Worm (Caenorhabditis elegans) whole organism, midembryonic: ENCODE data around the gene daf-36.

ENCODE experiments used
- T22C8.4 ChIP-seq: fragments of 200-800 bp; sonication (Bioruptor generic); IDR thresholded peaks from 2 replicates; pipeline ENCODE4 v1.3.6; 2022; ENCODE audit warnings: missing genetic modification characterization, missing compliant biosample characterization
- cog-1 ChIP-seq: sonication (generic microtip); optimal IDR thresholded peaks from 2 replicates; lab custom pipeline; 2016; ENCODE audit warnings: missing genetic modification characterization, missing compliant biosample characterization
- flt-1 ChIP-seq: fragments of 200-800 bp; sonication (Bioruptor generic); IDR thresholded peaks from 2 replicates; pipeline ENCODE4 v1.3.6; 2022; ENCODE audit warnings: missing genetic modification characterization, missing compliant biosample characterization
- klf-2 ChIP-seq: fragments of 200-800 bp; sonication (Bioruptor generic); conservative IDR thresholded peaks from 2 replicates; pipeline ENCODE4 v1.3.6; 2022; ENCODE audit warnings: missing genetic modification reagents, missing genetic modification characterization, missing compliant biosample characterization
- med-1 ChIP-seq: sonication (generic microtip); optimal IDR thresholded peaks from 2 replicates; lab custom pipeline; 2017; ENCODE audit warnings: missing genetic modification characterization, mild to moderate bottlenecking, missing compliant biosample characterization, antibody characterized with exemption, missing genetic modification reagents; ENCODE audit not compliant: insufficient read depth
- ref-1 ChIP-seq: fragments of 200-800 bp; sonication (Bioruptor generic); conservative IDR thresholded peaks from 2 replicates; pipeline ENCODE4 v1.3.6; 2022; ENCODE audit warnings: missing genetic modification reagents, missing genetic modification characterization, missing compliant biosample characterization
- tab-1 ChIP-seq: fragments of 200-800 bp; sonication (Bioruptor generic); IDR thresholded peaks from 2 replicates; pipeline ENCODE4 v1.3.6; 2022; ENCODE audit warnings: missing genetic modification characterization, missing compliant biosample characterization
- ztf-23 ChIP-seq: fragments of 200-800 bp; sonication (Bioruptor generic); IDR thresholded peaks from 2 replicates; pipeline ENCODE4 v1.3.6; 2022; ENCODE audit warnings: missing genetic modification reagents, missing genetic modification characterization, missing compliant biosample characterization

- TF ChIP-seq ref-1 (GFP tag; lab: Robert Waterston, UW), result no peak
- no peak for TF ChIP-seq cog-1
- TF ChIP-seq T22C8.4, result no peak
- no peak for TF ChIP-seq flt-1 (GFP tag; lab: Robert Waterston, UW)
- TF ChIP-seq tab-1, result no peak
- TF ChIP-seq ztf-23 (GFP tag; lab: Robert Waterston, UW), result no peak
- TF ChIP-seq med-1 (GFP tag; lab: Kevin White, UChicago), result no peak
- no peak for TF ChIP-seq klf-2 (GFP tag; lab: Robert Waterston, UW)
Measured at ce11 chrV:10204863-10205338, 20.6 kb downstream of the daf-36 start, which contains the start of the genes ZK856.19 and ZK856.11.
